Fruit fly (Drosophila melanogaster) whole organism, embryonic: ENCODE results near the gene vari.
A peak's percentile ranks its signal among the peaks of the same experiment; 100 is the strongest.

Source experiments
- CG1024 ChIP-seq: fragments of 200-800 bp; sonication (Bioruptor generic); IDR thresholded peaks from 2 replicates; pipeline ENCODE4 v1.3.6; 2022; ENCODE audit warnings: missing biosample characterization, missing genetic modification characterization
- CG12744 ChIP-seq: fragments of 200-800 bp; sonication (Bioruptor generic); optimal IDR thresholded peaks from 2 replicates; lab custom pipeline; 2016; ENCODE audit warnings: missing biosample characterization, missing genetic modification characterization
- CG13287 ChIP-seq: fragments of 200-800 bp; sonication (Bioruptor generic); IDR thresholded peaks from 2 replicates; pipeline ENCODE4 v1.3.6; 2022; ENCODE audit warnings: missing biosample characterization, missing genetic modification characterization; ENCODE audit not compliant: partially characterized antibody
- CG14667 ChIP-seq: fragments of 200-800 bp; sonication (Bioruptor generic); IDR thresholded peaks from 2 replicates; pipeline ENCODE4 v1.3.6; 2022; ENCODE audit warnings: missing biosample characterization, missing genetic modification characterization
- CG15073 ChIP-seq: fragments of 200-800 bp; sonication (Bioruptor generic); optimal IDR thresholded peaks from 2 replicates; lab custom pipeline; 2016; ENCODE audit warnings: missing biosample characterization, missing genetic modification characterization
- CG15601 ChIP-seq: fragments of 200-800 bp; sonication (Bioruptor generic); optimal IDR thresholded peaks from 3 replicates; lab custom pipeline; 2019; ENCODE audit warnings: missing biosample characterization, mild to moderate bottlenecking, missing genetic modification characterization, moderate library complexity
- CG1602 ChIP-seq: fragments of 200-800 bp; sonication (Bioruptor generic); optimal IDR thresholded peaks from 3 replicates; lab custom pipeline; 2016; ENCODE audit warnings: missing biosample characterization, missing genetic modification characterization
- CG1647 ChIP-seq: fragments of 200-800 bp; sonication (Bioruptor generic); optimal IDR thresholded peaks from 3 replicates; lab custom pipeline; 2016; ENCODE audit warnings: missing biosample characterization, missing genetic modification characterization
- CG1832 ChIP-seq: fragments of 200-800 bp; sonication (Bioruptor generic); optimal IDR thresholded peaks from 2 replicates; lab custom pipeline; 2017; ENCODE audit warnings: missing biosample characterization, mild to moderate bottlenecking, missing genetic modification characterization, inconsistent platforms
- CG2202 ChIP-seq: fragments of 200-800 bp; sonication (Bioruptor generic); optimal IDR thresholded peaks from 2 replicates; lab custom pipeline; 2018; ENCODE audit warnings: missing biosample characterization, mild to moderate bottlenecking, missing genetic modification characterization
- CG2678 ChIP-seq: fragments of 200-800 bp; sonication (Bioruptor generic); optimal IDR thresholded peaks from 3 replicates; lab custom pipeline; 2019; ENCODE audit warnings: missing biosample characterization, mild to moderate bottlenecking, missing genetic modification characterization, moderate library complexity
- CG31388 ChIP-seq: fragments of 200-800 bp; sonication (Bioruptor generic); optimal IDR thresholded peaks from 2 replicates; lab custom pipeline; 2016; ENCODE audit warnings: missing biosample characterization, missing genetic modification characterization
- CG3281 ChIP-seq: fragments of 200-800 bp; sonication (Bioruptor generic); optimal IDR thresholded peaks from 3 replicates; lab custom pipeline; 2017; ENCODE audit warnings: missing biosample characterization, mild to moderate bottlenecking, missing genetic modification characterization
- CG34422 ChIP-seq: fragments of 200-800 bp; sonication (Bioruptor generic); IDR thresholded peaks from 3 replicates; pipeline ENCODE4 v1.3.6; 2022; ENCODE audit warnings: missing biosample characterization, missing genetic modification characterization
- CG4707 ChIP-seq: fragments of 200-800 bp; sonication (Bioruptor generic); optimal IDR thresholded peaks from 2 replicates; lab custom pipeline; 2018; ENCODE audit warnings: missing biosample characterization, mild to moderate bottlenecking, missing genetic modification characterization, moderate library complexity
- CG4730 ChIP-seq: fragments of 200-800 bp; sonication (Bioruptor generic); IDR thresholded peaks from 2 replicates; pipeline ENCODE4 v1.3.6; 2022; ENCODE audit warnings: missing biosample characterization, missing genetic modification characterization
- CG6254 ChIP-seq: fragments of 200-800 bp; sonication (Bioruptor generic); optimal IDR thresholded peaks from 3 replicates; lab custom pipeline; 2017; ENCODE audit warnings: mild to moderate bottlenecking, missing biosample characterization, missing genetic modification reagents, missing genetic modification characterization
- CG6654 ChIP-seq: fragments of 200-800 bp; sonication (Bioruptor generic); optimal IDR thresholded peaks from 2 replicates; lab custom pipeline; 2017; ENCODE audit warnings: missing biosample characterization, mild to moderate bottlenecking, missing genetic modification characterization
- CG7372 ChIP-seq: fragments of 200-800 bp; sonication (Bioruptor generic); IDR thresholded peaks from 2 replicates; pipeline ENCODE4 v1.3.6; 2022; ENCODE audit warnings: missing biosample characterization, missing genetic modification characterization
- CG7556 ChIP-seq: fragments of 200-800 bp; sonication (Bioruptor generic); optimal IDR thresholded peaks from 2 replicates; lab custom pipeline; 2017; ENCODE audit warnings: missing biosample characterization, mild to moderate bottlenecking, missing genetic modification characterization
- CG9215 ChIP-seq: fragments of 200-800 bp; sonication (Bioruptor generic); IDR thresholded peaks from 2 replicates; pipeline ENCODE4 v1.3.6; 2022; ENCODE audit warnings: missing biosample characterization, missing genetic modification characterization
- CG9797 ChIP-seq: fragments of 200-800 bp; sonication (Bioruptor generic); optimal IDR thresholded peaks from 3 replicates; lab custom pipeline; 2018; ENCODE audit warnings: missing biosample characterization, mild to moderate bottlenecking, missing genetic modification characterization
- D ChIP-seq, 2 experiments: fragments of 200-800 bp in 1 of 2; fragments of >200 bp in 1 of 2; sonication (Bioruptor generic) in 1 of 2; optimal IDR thresholded peaks; 2 replicates in 1 of 2; 3 replicates in 1 of 2; lab custom pipeline; 2017; ENCODE audit warnings: mild to moderate bottlenecking in 1 of 2, missing biosample characterization in 1 of 2, missing genetic modification characterization in 1 of 2, missing genetic modification reagents in 1 of 2
- Fer3 ChIP-seq: fragments of 200-800 bp; sonication (Bioruptor generic); optimal IDR thresholded peaks from 2 replicates; lab custom pipeline; 2018; ENCODE audit warnings: missing biosample characterization, mild to moderate bottlenecking, missing genetic modification characterization, moderate library complexity
- GATAe ChIP-seq: fragments of 200-800 bp; sonication (Bioruptor generic); conservative IDR thresholded peaks from 2 replicates; pipeline ENCODE4 v1.3.6; 2022; ENCODE audit warnings: missing biosample characterization, missing genetic modification characterization
- Gsc ChIP-seq: fragments of 200-800 bp; sonication (Bioruptor generic); IDR thresholded peaks from 2 replicates; pipeline ENCODE4 v1.3.6; 2022; ENCODE audit warnings: missing biosample characterization, missing genetic modification characterization
- HLH54F ChIP-seq: fragments of 200-800 bp; sonication (Bioruptor generic); optimal IDR thresholded peaks from 3 replicates; lab custom pipeline; 2016; ENCODE audit warnings: missing biosample characterization, missing genetic modification characterization
- Hand ChIP-seq: fragments of 200-800 bp; sonication (Bioruptor generic); optimal IDR thresholded peaks from 2 replicates; lab custom pipeline; 2017; ENCODE audit warnings: mild to moderate bottlenecking, missing biosample characterization, missing genetic modification reagents, missing genetic modification characterization
- MESR4 ChIP-seq: fragments of 200-800 bp; sonication (Bioruptor generic); optimal IDR thresholded peaks from 2 replicates; lab custom pipeline; 2018; ENCODE audit warnings: missing biosample characterization, mild to moderate bottlenecking, missing genetic modification characterization, moderate library complexity
- Scr ChIP-seq: fragments of 200-800 bp; sonication (Bioruptor generic); IDR thresholded peaks from 2 replicates; pipeline ENCODE4 v1.3.6; 2022; ENCODE audit warnings: missing biosample characterization, missing genetic modification characterization; ENCODE audit not compliant: partially characterized antibody
- ac ChIP-seq: fragments of 200-800 bp; sonication (Bioruptor generic); optimal IDR thresholded peaks from 3 replicates; lab custom pipeline; 2017; ENCODE audit warnings: missing biosample characterization, mild to moderate bottlenecking, missing genetic modification characterization
- dimm ChIP-seq: fragments of 200-800 bp; sonication (Bioruptor generic); IDR thresholded peaks from 2 replicates; pipeline ENCODE4 v1.3.6; 2022; ENCODE audit warnings: missing biosample characterization, missing genetic modification characterization
- ems ChIP-seq: fragments of 200-800 bp; sonication (Bioruptor generic); optimal IDR thresholded peaks from 3 replicates; lab custom pipeline; 2016; ENCODE audit warnings: missing biosample characterization, missing genetic modification characterization
- esg ChIP-seq: fragments of 200-800 bp; sonication (Bioruptor generic); conservative IDR thresholded peaks from 2 replicates; pipeline ENCODE4 v1.3.6; 2022; ENCODE audit warnings: missing biosample characterization, missing genetic modification characterization
- gcm ChIP-seq: fragments of 200-800 bp; sonication (Bioruptor generic); optimal IDR thresholded peaks from 2 replicates; lab custom pipeline; 2019; ENCODE audit warnings: missing biosample characterization, mild to moderate bottlenecking, missing genetic modification characterization, moderate library complexity
- grn ChIP-seq: fragments of 200-800 bp; sonication (Bioruptor generic); optimal IDR thresholded peaks from 3 replicates; lab custom pipeline; 2017; ENCODE audit warnings: missing biosample characterization, missing genetic modification characterization
- gro ChIP-seq: fragments of 200-800 bp; sonication (Bioruptor generic); optimal IDR thresholded peaks from 2 replicates; lab custom pipeline; 2016; ENCODE audit warnings: missing biosample characterization, missing genetic modification characterization
- ken ChIP-seq: fragments of 200-800 bp; sonication (Bioruptor generic); IDR thresholded peaks from 3 replicates; pipeline ENCODE4 v1.3.6; 2022; ENCODE audit warnings: missing biosample characterization, missing genetic modification characterization
- lmd ChIP-seq: fragments of 200-800 bp; sonication (Bioruptor generic); IDR thresholded peaks from 2 replicates; pipeline ENCODE4 v1.3.6; 2022; ENCODE audit warnings: missing biosample characterization, missing genetic modification characterization
- lov ChIP-seq, 2 experiments: fragments of 200-800 bp in 1 of 2; fragments of >200 bp in 1 of 2; sonication (Bioruptor generic) in 1 of 2; IDR thresholded peaks in 1 of 2; optimal IDR thresholded peaks in 1 of 2; 2 replicates in 1 of 2; 3 replicates in 1 of 2; pipeline versions ENCODE4 v1.3.6 to Lab custom; 2017 to 2022; ENCODE audit warnings: missing biosample characterization in 1 of 2, missing genetic modification characterization in 1 of 2
- pb ChIP-seq: fragments of 200-800 bp; sonication (Bioruptor generic); optimal IDR thresholded peaks from 3 replicates; lab custom pipeline; 2016; ENCODE audit warnings: missing biosample characterization, missing genetic modification characterization
- pfk ChIP-seq: fragments of 200-800 bp; sonication (Bioruptor generic); optimal IDR thresholded peaks from 2 replicates; lab custom pipeline; 2018; ENCODE audit warnings: missing biosample characterization, mild to moderate bottlenecking, missing genetic modification characterization, moderate library complexity
- phol ChIP-seq: fragments of 200-800 bp; sonication (Bioruptor generic); optimal IDR thresholded peaks from 3 replicates; lab custom pipeline; 2018; ENCODE audit warnings: missing biosample characterization, mild to moderate bottlenecking, missing genetic modification characterization, moderate library complexity
- repo ChIP-seq: fragments of 200-800 bp; sonication (Bioruptor generic); optimal IDR thresholded peaks from 2 replicates; lab custom pipeline; 2016; ENCODE audit warnings: missing biosample characterization, missing genetic modification characterization
- salm ChIP-seq: fragments of 200-800 bp; sonication (Bioruptor generic); optimal IDR thresholded peaks from 2 replicates; lab custom pipeline; 2018; ENCODE audit warnings: missing biosample characterization, mild to moderate bottlenecking, missing genetic modification characterization
- sd ChIP-seq: fragments of 200-800 bp; sonication (Bioruptor generic); optimal IDR thresholded peaks from 3 replicates; lab custom pipeline; 2018; ENCODE audit warnings: missing biosample characterization, mild to moderate bottlenecking, missing genetic modification characterization, moderate library complexity
- tin ChIP-seq: fragments of 200-800 bp; sonication (Bioruptor generic); optimal IDR thresholded peaks from 3 replicates; lab custom pipeline; 2016; ENCODE audit warnings: missing biosample characterization, missing genetic modification characterization
- tna ChIP-seq: fragments of 200-800 bp; sonication (Bioruptor generic); IDR thresholded peaks from 2 replicates; pipeline ENCODE4 v1.3.6; 2022; ENCODE audit warnings: missing biosample characterization, missing genetic modification characterization; ENCODE audit not compliant: partially characterized antibody
- z ChIP-seq: fragments of 200-800 bp; sonication (Bioruptor generic); IDR thresholded peaks from 3 replicates; pipeline ENCODE4 v1.3.6; 2022; ENCODE audit warnings: missing biosample characterization, missing genetic modification characterization

The vari gene

dm6 chr2L:20758847-20759465, 37.9 kb downstream of the vari start (continued):
- TF ChIP-seq D (optimal IDR thresholded peaks at IDR 0.05; lab: Kevin White, UChicago): no peak
- TF ChIP-seq D (GFP tag; optimal IDR thresholded peaks at IDR 0.05; lab: Kevin White, UChicago): peak; percentile 36
- TF ChIP-seq ac: no peak
- TF ChIP-seq gro (GFP tag; lab: Kevin White, UChicago): peak; percentile 43
- no peak for TF ChIP-seq gcm (GFP tag; lab: Kevin White, UChicago)
- no peak for TF ChIP-seq Gsc (GFP tag; lab: Robert Waterston, UW)
- TF ChIP-seq CG9797 (GFP tag; lab: Kevin White, UChicago): no peak
- no peak for TF ChIP-seq dimm
- no peak for TF ChIP-seq Scr (GFP tag; lab: Robert Waterston, UW)
- TF ChIP-seq sd (tag; lab: Kevin White, UChicago): no peak
- TF ChIP-seq CG31388: no peak
- TF ChIP-seq ken: peak; percentile 49; the same call in 1 of the 3 replicates
- TF ChIP-seq tna (GFP tag; lab: Robert Waterston, UW): no peak
- peak; percentile 70 for TF ChIP-seq CG4730 (GFP tag; lab: Robert Waterston, UW)
- peak; percentile 75 for TF ChIP-seq CG7372 (GFP tag; lab: Robert Waterston, UW)
- peak; percentile 5 for TF ChIP-seq CG1602 (GFP tag; lab: Kevin White, UChicago)
- no peak for TF ChIP-seq grn (GFP tag; lab: Kevin White, UChicago)
- peak; percentile 73 for TF ChIP-seq CG9215 (GFP tag; lab: Robert Waterston, UW)
- TF ChIP-seq CG12744 (GFP tag; lab: Kevin White, UChicago): no peak
- peak; percentile 26; the same call in 1 of the 2 replicates for TF ChIP-seq GATAe (GFP tag; lab: Robert Waterston, UW)
- TF ChIP-seq CG2202 (tag; lab: Kevin White, UChicago): no peak
- no peak for TF ChIP-seq lov (optimal IDR thresholded peaks at IDR 0.05; lab: Kevin White, UChicago)
- no peak for TF ChIP-seq lov (GFP tag; IDR thresholded peaks at IDR 0.05; lab: Robert Waterston, UW)
- peak; percentile 91 for TF ChIP-seq CG3281 (GFP tag; lab: Kevin White, UChicago)
- no peak for TF ChIP-seq CG13287
- no peak for TF ChIP-seq CG4707 (GFP tag; lab: Kevin White, UChicago)
- peak; percentile 38; the same call in 1 of the 2 replicates for TF ChIP-seq CG14667 (GFP tag; lab: Robert Waterston, UW)
- TF ChIP-seq CG1024 (GFP tag; lab: Robert Waterston, UW): peak; percentile 44; the same call in 1 of the 2 replicates
- TF ChIP-seq CG15601: no peak
- TF ChIP-seq CG2678 (tag; lab: Kevin White, UChicago): peak; percentile 85
- peak; percentile 64; the same call in 2 of the 3 replicates for TF ChIP-seq CG34422 (GFP tag; lab: Robert Waterston, UW)
- peak; percentile 66 for TF ChIP-seq phol (tag; lab: Kevin White, UChicago)
- TF ChIP-seq CG7556 (GFP tag; lab: Kevin White, UChicago): peak; percentile 45
- peak; percentile 65 for TF ChIP-seq HLH54F (GFP tag; lab: Kevin White, UChicago)
- no peak for TF ChIP-seq CG1832 (GFP tag; lab: Kevin White, UChicago)
- no peak for TF ChIP-seq MESR4
- TF ChIP-seq Hand (GFP tag; lab: Kevin White, UChicago): peak; percentile 37
- peak; percentile 54 for TF ChIP-seq ems
- TF ChIP-seq lmd (GFP tag; lab: Robert Waterston, UW): peak; percentile 77
- no peak for TF ChIP-seq z (GFP tag; lab: Robert Waterston, UW)
- no peak for TF ChIP-seq CG15073 (GFP tag; lab: Kevin White, UChicago)
- TF ChIP-seq salm: no peak
- no peak for TF ChIP-seq pb
- no peak for TF ChIP-seq pfk (GFP tag; lab: Kevin White, UChicago)
- TF ChIP-seq tin (GFP tag; lab: Kevin White, UChicago): peak; percentile 67
- peak; percentile 61 for TF ChIP-seq CG6254
- TF ChIP-seq CG1647: peak; percentile 14
- TF ChIP-seq Fer3: peak; percentile 83
- peak; percentile 59 for TF ChIP-seq esg
- peak; percentile 20 for TF ChIP-seq repo (GFP tag; lab: Kevin White, UChicago)
- TF ChIP-seq CG6654: peak; percentile 45
